Fruit fly (Drosophila melanogaster) whole organism: ENCODE data around the gene Tgs1.

ENCODE experiments used
- psq ChIP-seq: fragments of >200 bp; optimal IDR thresholded peaks from 2 replicates; lab custom pipeline; 2017
- usp ChIP-seq: fragments of >200 bp; optimal IDR thresholded peaks from 2 replicates; lab custom pipeline; 2017; ENCODE audit warnings: missing biosample characterization, missing genetic modification characterization, mixed read lengths

dm6 chr3R:18265275-18265674, 9.9 kb downstream of the Tgs1 start:
- no peak for TF ChIP-seq usp (GFP tag; lab: Kevin White, UChicago)
- no peak for TF ChIP-seq psq (lab: Kevin White, UChicago)
